Fruit fly (Drosophila melanogaster): ENCODE measurements around the gene CheA86a.

dm6 chr3R:11173169-11173506 lies 28.1 kb upstream of the CheA86a start:
- TF ChIP-seq EcR (GFP tag; optimal IDR thresholded peaks at IDR 0.05) (no peak), CG32121 (GFP tag; IDR thresholded peaks at IDR 0.05) (no peak), Pif1B (GFP tag; optimal IDR thresholded peaks at IDR 0.05) (no peak), Ets98B (GFP tag; IDR thresholded peaks at IDR 0.05) (no peak), CG17806 (tag; optimal IDR thresholded peaks at IDR 0.05) (no peak), Snoo (tag; optimal IDR thresholded peaks at IDR 0.05) (no peak), CG15710 (tag; optimal IDR thresholded peaks at IDR 0.05) (no peak), CG13204 (GFP tag; optimal IDR thresholded peaks at IDR 0.05) (no peak), CG9948 (tag; optimal IDR thresholded peaks at IDR 0.05) (no peak), CG8301 (tag; optimal IDR thresholded peaks at IDR 0.05) (no peak), CG14655 (GFP tag; optimal IDR thresholded peaks at IDR 0.05) (no peak), CG10348 (GFP tag; IDR thresholded peaks at IDR 0.05) (no peak)
